Worm (Caenorhabditis elegans): ENCODE data around the gene K04B12.2.

ce11 chrII:14407332-14408270, 30.2 kb downstream of the K04B12.2 start:
- TF ChIP-seq nhr-28 (tag; optimal IDR thresholded peaks at IDR 0.05) = no peak
- TF ChIP-seq ceh-43 (GFP tag; optimal IDR thresholded peaks at IDR 0.05) = no peak
- TF ChIP-seq elt-3 (tag; optimal IDR thresholded peaks at IDR 0.05) = no peak
- no peak for TF ChIP-seq lin-13 (tag; optimal IDR thresholded peaks at IDR 0.05)
- TF ChIP-seq ces-1 (GFP tag; optimal IDR thresholded peaks at IDR 0.05) = no peak
- TF ChIP-seq nhr-12 (tag; optimal IDR thresholded peaks at IDR 0.05) = no peak
- TF ChIP-seq mep-1 (tag; optimal IDR thresholded peaks at IDR 0.05) = no peak
- TF ChIP-seq ceh-39 (tag; optimal IDR thresholded peaks at IDR 0.05) = no peak
- no peak for TF ChIP-seq nhr-76 (tag; optimal IDR thresholded peaks at IDR 0.05)
- no peak for TF ChIP-seq nhr-2 (tag; optimal IDR thresholded peaks at IDR 0.05)
